Fruit fly (Drosophila melanogaster) whole organism, wandering third instar larva: ENCODE data around the gene CG15456.

Experiments
- Abd-B ChIP-seq: fragments of >200 bp; optimal IDR thresholded peaks from 2 replicates; lab custom pipeline; 2017; ENCODE audit warnings: missing biosample characterization, missing genetic modification characterization
- CG32264 ChIP-seq: fragments of 200-800 bp; sonication (Bioruptor generic); optimal IDR thresholded peaks from 2 replicates; lab custom pipeline; 2016; ENCODE audit warnings: missing biosample characterization, missing genetic modification characterization
- CG9705 ChIP-seq: fragments of 200-800 bp; sonication (Bioruptor generic); optimal IDR thresholded peaks from 2 replicates; lab custom pipeline; 2018; ENCODE audit warnings: missing biosample characterization, mild to moderate bottlenecking, missing genetic modification characterization
- CrebA ChIP-seq: fragments of 200-800 bp; sonication (Bioruptor generic); optimal IDR thresholded peaks from 2 replicates; lab custom pipeline; 2016; ENCODE audit warnings: missing biosample characterization, mild to moderate bottlenecking, missing genetic modification characterization, borderline replicate concordance
- Dfd ChIP-seq: fragments of >200 bp; optimal IDR thresholded peaks from 2 replicates; lab custom pipeline; 2017; ENCODE audit warnings: missing biosample characterization, missing genetic modification characterization
- Dif ChIP-seq: fragments of 200-275, 200-300 bp; sonication (Bioruptor generic); optimal IDR thresholded peaks from 2 replicates; lab custom pipeline; 2018; ENCODE audit warnings: missing biosample characterization, missing genetic modification characterization; ENCODE audit not compliant: partially characterized antibody
- GATAd ChIP-seq: sonication (Bioruptor generic); optimal IDR thresholded peaks from 2 replicates; lab custom pipeline; 2016; ENCODE audit warnings: missing biosample characterization, missing genetic modification characterization
- HLH106 ChIP-seq: fragments of 200-800 bp; optimal IDR thresholded peaks from 3 replicates; lab custom pipeline; 2019; ENCODE audit warnings: missing biosample characterization, mild to moderate bottlenecking, missing genetic modification characterization, moderate library complexity
- Hnf4 ChIP-seq: fragments of 200-800 bp; sonication (Bioruptor generic); optimal IDR thresholded peaks from 2 replicates; lab custom pipeline; 2016; ENCODE audit warnings: missing biosample characterization, mild to moderate bottlenecking, missing genetic modification characterization
- Hr78 ChIP-seq: fragments of >200 bp; optimal IDR thresholded peaks from 2 replicates; lab custom pipeline; 2017; ENCODE audit warnings: missing biosample characterization, missing genetic modification characterization
- Hr83 ChIP-seq: fragments of 200-300 bp; sonication (Bioruptor generic); optimal IDR thresholded peaks from 2 replicates; lab custom pipeline; 2016; ENCODE audit warnings: missing biosample characterization, mild to moderate bottlenecking, missing genetic modification characterization, moderate library complexity; ENCODE audit not compliant: poor library complexity, severe bottlenecking
- Jra ChIP-seq: sonication (Bioruptor generic); optimal IDR thresholded peaks from 2 replicates; lab custom pipeline; 2016; ENCODE audit warnings: missing biosample characterization, missing genetic modification characterization
- Mio ChIP-seq: sonication (Bioruptor generic); optimal IDR thresholded peaks from 2 replicates; lab custom pipeline; 2016; ENCODE audit warnings: missing biosample characterization, missing genetic modification characterization
- Myc ChIP-seq: fragments of >200 bp; optimal IDR thresholded peaks from 2 replicates; lab custom pipeline; 2017
- N ChIP-seq: fragments of >200 bp; optimal IDR thresholded peaks from 2 replicates; lab custom pipeline; 2018; ENCODE audit warnings: missing biosample characterization, missing external identifiers, missing genetic modification characterization
- OdsH ChIP-seq: fragments of 200-800 bp; sonication (Bioruptor generic); optimal IDR thresholded peaks from 2 replicates; lab custom pipeline; 2016; ENCODE audit warnings: missing biosample characterization, mild to moderate bottlenecking, missing genetic modification characterization
- Rel ChIP-seq, 2 experiments: fragments of 200-800 bp; sonication (Bioruptor generic) in 1 of 2; optimal IDR thresholded peaks; 2 replicates in 1 of 2; 3 replicates in 1 of 2; lab custom pipeline; 2016 to 2019; ENCODE audit warnings: mild to moderate bottlenecking in 2 of 2, missing biosample characterization in 2 of 2, missing genetic modification characterization in 2 of 2, moderate library complexity in 1 of 2
- Sp1 ChIP-seq: fragments of 200-800 bp; sonication (Bioruptor generic); optimal IDR thresholded peaks from 3 replicates; lab custom pipeline; 2019; ENCODE audit warnings: missing biosample characterization, mild to moderate bottlenecking, missing genetic modification characterization, moderate library complexity
- Vsx2 ChIP-seq: fragments of 200-300, 225-300 bp; sonication (Bioruptor generic); optimal IDR thresholded peaks from 2 replicates; lab custom pipeline; 2018; ENCODE audit warnings: missing biosample characterization, missing genetic modification characterization; ENCODE audit not compliant: partially characterized antibody
- br ChIP-seq: fragments of 200-800 bp; sonication (Bioruptor generic); optimal IDR thresholded peaks from 2 replicates; lab custom pipeline; 2016; ENCODE audit warnings: missing biosample characterization, missing genetic modification characterization
- brk ChIP-seq: fragments of 200-800 bp; sonication (Bioruptor generic); optimal IDR thresholded peaks from 2 replicates; lab custom pipeline; 2016; ENCODE audit warnings: missing biosample characterization, mild to moderate bottlenecking, missing genetic modification characterization
- dl ChIP-seq, 2 experiments: fragments of 175-275, 200-275 bp in 1 of 2; fragments of 200-275 bp in 1 of 2; sonication (Bioruptor generic); optimal IDR thresholded peaks; lab custom pipeline; 2018; ENCODE audit warnings: mild to moderate bottlenecking in 2 of 2, missing biosample characterization in 2 of 2, missing genetic modification characterization in 2 of 2, moderate library complexity in 2 of 2; ENCODE audit not compliant: partially characterized antibody in 2 of 2, insufficient read depth in 1 of 2
- dmrt93B ChIP-seq: fragments of 200-800 bp; sonication (Bioruptor generic); optimal IDR thresholded peaks from 2 replicates; lab custom pipeline; 2018; ENCODE audit warnings: missing biosample characterization, mild to moderate bottlenecking, missing genetic modification characterization
- dsf ChIP-seq: sonication (Bioruptor generic); optimal IDR thresholded peaks from 2 replicates; lab custom pipeline; 2016; ENCODE audit warnings: missing biosample characterization, missing genetic modification characterization, borderline replicate concordance
- ey ChIP-seq: fragments of 200-800 bp; sonication (Bioruptor generic); optimal IDR thresholded peaks from 2 replicates; lab custom pipeline; 2016; ENCODE audit warnings: missing biosample characterization, missing genetic modification characterization
- foxo ChIP-seq, 2 experiments: fragments of 200-800 bp; sonication (Bioruptor generic); optimal IDR thresholded peaks; 2 replicates in 1 of 2; 3 replicates in 1 of 2; lab custom pipeline; 2016 to 2017; ENCODE audit warnings: missing biosample characterization in 2 of 2, missing genetic modification characterization in 2 of 2
- fru ChIP-seq: fragments of 200-800 bp; sonication (Bioruptor generic); optimal IDR thresholded peaks from 3 replicates; lab custom pipeline; 2016; ENCODE audit warnings: missing biosample characterization, mild to moderate bottlenecking, missing genetic modification characterization
- h ChIP-seq: fragments of 200-800 bp; sonication (Bioruptor generic); optimal IDR thresholded peaks from 3 replicates; lab custom pipeline; 2016; ENCODE audit warnings: missing biosample characterization, mild to moderate bottlenecking, missing genetic modification characterization
- jim ChIP-seq: fragments of 175-275, 200-325 bp; sonication (Bioruptor generic); optimal IDR thresholded peaks from 2 replicates; lab custom pipeline; 2016; ENCODE audit warnings: missing biosample characterization, mild to moderate bottlenecking, missing genetic modification characterization
- lola ChIP-seq: fragments of >200 bp; optimal IDR thresholded peaks from 2 replicates; lab custom pipeline; 2017; ENCODE audit warnings: missing biosample characterization, missing genetic modification characterization
- pan ChIP-seq: fragments of >200 bp; optimal IDR thresholded peaks from 2 replicates; lab custom pipeline; 2017
- psq ChIP-seq: fragments of 200-800 bp; sonication (Bioruptor generic); optimal IDR thresholded peaks from 3 replicates; lab custom pipeline; 2017; ENCODE audit warnings: missing biosample characterization, mild to moderate bottlenecking, missing genetic modification characterization, moderate library complexity
- rgr ChIP-seq: fragments of 200-800 bp; sonication (Bioruptor generic); optimal IDR thresholded peaks from 3 replicates; lab custom pipeline; 2016; ENCODE audit warnings: missing biosample characterization, mild to moderate bottlenecking, missing genetic modification characterization
- sage ChIP-seq: fragments of 200-800 bp; sonication (Bioruptor generic); optimal IDR thresholded peaks from 2 replicates; lab custom pipeline; 2016; ENCODE audit warnings: missing biosample characterization, mild to moderate bottlenecking, missing genetic modification characterization
- sv ChIP-seq: fragments of 200-800 bp; sonication (Bioruptor generic); optimal IDR thresholded peaks from 3 replicates; lab custom pipeline; 2016; ENCODE audit warnings: missing biosample characterization, missing genetic modification characterization
- tai ChIP-seq: sonication (Bioruptor generic); optimal IDR thresholded peaks from 2 replicates; lab custom pipeline; 2016; ENCODE audit warnings: missing biosample characterization, missing genetic modification characterization
- usp ChIP-seq: fragments of >200 bp; optimal IDR thresholded peaks from 2 replicates; lab custom pipeline; 2017; ENCODE audit warnings: missing biosample characterization, missing genetic modification characterization
- woc ChIP-seq: sonication (Bioruptor generic); optimal IDR thresholded peaks from 2 replicates; lab custom pipeline; 2016; ENCODE audit warnings: missing biosample characterization, mild to moderate bottlenecking, missing genetic modification characterization

Gene CG15456

dm6 chrX:20433345-20434332, 6.8 kb upstream of the CG15456 start, which contains the start of gene CG1695:
TSS of gene CG1695 (plus strand) at chrX:20433950.
- no peak for TF ChIP-seq Dfd (GFP tag; lab: Kevin White, UChicago)
- peak; percentile 10 for TF ChIP-seq woc
- no peak for TF ChIP-seq Abd-B (GFP tag; lab: Kevin White, UChicago)
- TF ChIP-seq usp (GFP tag; lab: Kevin White, UChicago) = no peak
- no peak for TF ChIP-seq CG32264 (GFP tag; lab: Kevin White, UChicago)
- TF ChIP-seq HLH106 (tag; lab: Kevin White, UChicago) = peak; percentile 35
- no peak for TF ChIP-seq dmrt93B (GFP tag; lab: Kevin White, UChicago)
- no peak for TF ChIP-seq ey
- no peak for TF ChIP-seq psq
- TF ChIP-seq Mio (GFP tag; lab: Kevin White, UChicago) = no peak
- TF ChIP-seq Myc = no peak
- peak; percentile 26 for TF ChIP-seq N (GFP tag; lab: Kevin White, UChicago)
- no peak for TF ChIP-seq CG9705 (GFP tag; lab: Kevin White, UChicago)
- TF ChIP-seq jim (GFP tag; lab: Kevin White, UChicago) = no peak
- TF ChIP-seq lola (GFP tag; lab: Kevin White, UChicago) = no peak

- no peak for TF ChIP-seq brk
- TF ChIP-seq dl (GFP tag; optimal IDR thresholded peaks at IDR 0.05; lab: Kevin White, UChicago; ENCODE audit: insufficient read depth in 1 of 2, partially characterized antibody in 2 of 2) = no peak
- TF ChIP-seq OdsH = peak; percentile 70
- peak; percentile 87 for TF ChIP-seq fru (GFP tag; lab: Kevin White, UChicago)
- peak; percentile 89 for TF ChIP-seq CG9705 (GFP tag; lab: Kevin White, UChicago)
- TF ChIP-seq Jra (GFP tag; lab: Kevin White, UChicago) = peak; percentile 44
- no peak for TF ChIP-seq lola (GFP tag; lab: Kevin White, UChicago)
- peak; percentile 83 for TF ChIP-seq rgr (GFP tag; lab: Kevin White, UChicago)
- TF ChIP-seq foxo (GFP tag; optimal IDR thresholded peaks at IDR 0.05; lab: Kevin White, UChicago) = peak; percentile 29 to 86
- TF ChIP-seq CrebA (GFP tag; lab: Kevin White, UChicago) = no peak
- no peak for TF ChIP-seq tai (GFP tag; lab: Kevin White, UChicago)
- TF ChIP-seq Hr78 (GFP tag; lab: Kevin White, UChicago) = no peak
- no peak for TF ChIP-seq Abd-B (GFP tag; lab: Kevin White, UChicago)
- no peak for TF ChIP-seq Hnf4 (GFP tag; lab: Kevin White, UChicago)
- TF ChIP-seq GATAd (GFP tag; lab: Kevin White, UChicago) = no peak
- TF ChIP-seq sv = peak; percentile 20
- TF ChIP-seq CG32264 (GFP tag; lab: Kevin White, UChicago) = peak; percentile 76
- no peak for TF ChIP-seq jim (GFP tag; lab: Kevin White, UChicago)
- TF ChIP-seq HLH106 (tag; lab: Kevin White, UChicago) = peak; percentile 91
- peak; percentile 97 for TF ChIP-seq woc
- TF ChIP-seq psq = peak; percentile 65
- no peak for TF ChIP-seq pan (lab: Kevin White, UChicago)
- no peak for TF ChIP-seq Hr83 (GFP tag; lab: Kevin White, UChicago)
- peak; percentile 84 for TF ChIP-seq dmrt93B (GFP tag; lab: Kevin White, UChicago)
- TF ChIP-seq br = no peak
- no peak for TF ChIP-seq Myc
- TF ChIP-seq usp (GFP tag; lab: Kevin White, UChicago) = no peak
- TF ChIP-seq Rel (GFP tag; optimal IDR thresholded peaks at IDR 0.05; lab: Kevin White, UChicago) = no peak
- TF ChIP-seq Rel (tag; optimal IDR thresholded peaks at IDR 0.05; lab: Kevin White, UChicago) = peak; percentile 63
- TF ChIP-seq N (GFP tag; lab: Kevin White, UChicago) = no peak
- no peak for TF ChIP-seq sage
- no peak for TF ChIP-seq Vsx2 (GFP tag; lab: Kevin White, UChicago)
- no peak for TF ChIP-seq Dfd (GFP tag; lab: Kevin White, UChicago)
- peak; percentile 80 for TF ChIP-seq Sp1 (GFP tag; lab: Kevin White, UChicago)
- peak; percentile 91 for TF ChIP-seq h (GFP tag; lab: Kevin White, UChicago)
- no peak for TF ChIP-seq dsf (GFP tag; lab: Kevin White, UChicago)
- TF ChIP-seq ey = peak; percentile 82
- TF ChIP-seq Dif (GFP tag; lab: Kevin White, UChicago) = no peak
- no peak for TF ChIP-seq Mio (GFP tag; lab: Kevin White, UChicago)
These were observed 2.8 kb upstream of the CG15456 start, which contains the start of the genes CG11710 and mal for dm6 chrX:20429482-20430204. TSS of gene CG11710 (minus strand) at chrX:20429673. TSS of gene mal (plus strand) at chrX:20429675.
